Worm (Caenorhabditis elegans) whole organism, L4/young adult: ENCODE results near the gene C30F2.4.

Experiments used
- W03F9.2 ChIP-seq: fragments of 150-350 bp; optimal IDR thresholded peaks from 2 replicates; lab custom pipeline; 2014; ENCODE audit warnings: missing biosample characterization, missing genetic modification characterization
- dao-5 ChIP-seq: sonication (generic microtip); optimal IDR thresholded peaks from 2 replicates; lab custom pipeline; 2016; ENCODE audit warnings: missing genotype, missing genetic modification characterization, moderate library complexity, missing compliant biosample characterization
- him-1 ChIP-seq: sonication (generic microtip); optimal IDR thresholded peaks from 2 replicates; lab custom pipeline; 2016; ENCODE audit warnings: missing genotype, missing genetic modification reagents, missing genetic modification characterization, missing compliant biosample characterization

- no peak for TF ChIP-seq him-1 (tag; lab: Kevin White, UChicago)
- TF ChIP-seq dao-5 = no peak
- no peak for TF ChIP-seq W03F9.2 (tag; lab: Kevin White, UChicago)
Measured at ce11 chrX:16039173-16039572, 37.2 kb downstream of the C30F2.4 start.
